Comparison of ENCODE assay signal across 1 worm cellular context in genomic region chrV:11900127-11900526, ce11.
TF ChIP-seq lines count a peak whose summit lies in the region.

No protein-coding gene starts in this region.

TF ChIP-seq in whole organism, L4 larva, 104 proteins besides CTCF, POLR2A, EP300 and RAD21 (continued from another document):
- TF ChIP-seq Y105C5A.15 (GFP tag; IDR thresholded peaks at IDR 0.05; lab: Robert Waterston, UW) (no peak), nhr-41 (GFP tag; IDR thresholded peaks at IDR 0.05; lab: Robert Waterston, UW) (no peak), nhr-102 (tag; optimal IDR thresholded peaks at IDR 0.05; lab: Kevin White, UChicago) (no peak), hlh-11 (tag; optimal IDR thresholded peaks at IDR 0.05; lab: Kevin White, UChicago) (peak; percentile 54), lin-1 (GFP tag; IDR thresholded peaks at IDR 0.05; lab: Robert Waterston, UW) (no peak), F49E8.2 (tag; optimal IDR thresholded peaks at IDR 0.05; lab: Kevin White, UChicago; ENCODE audit: borderline replicate concordance) (no peak), dve-1 (tag; optimal IDR thresholded peaks at IDR 0.05; lab: Kevin White, UChicago; ENCODE audit: insufficient read depth) (peak; percentile 14), ceh-28 (tag; optimal IDR thresholded peaks at IDR 0.05; lab: Kevin White, UChicago) (no peak), ctbp-1 (GFP tag; IDR thresholded peaks at IDR 0.05; lab: Robert Waterston, UW) (no peak), lin-38 (GFP tag; IDR thresholded peaks at IDR 0.05; lab: Robert Waterston, UW) (no peak), nhr-11 (tag; optimal IDR thresholded peaks at IDR 0.05; lab: Kevin White, UChicago) (no peak), fos-1 (tag; optimal IDR thresholded peaks at IDR 0.05; lab: Kevin White, UChicago) (no peak), Y48G9A.11 (GFP tag; IDR thresholded peaks at IDR 0.05; lab: Robert Waterston, UW) (no peak), unc-62 (GFP tag; optimal IDR thresholded peaks at IDR 0.05 in 1 of 2; lab: Kevin White, UChicago) (no peak), unc-62 (tag; optimal IDR thresholded peaks at IDR 0.05; lab: Kevin White, UChicago) (no peak), pqm-1 (tag; optimal IDR thresholded peaks at IDR 0.05; lab: Kevin White, UChicago) (peak; percentile 72), vab-7 (GFP tag; IDR thresholded peaks at IDR 0.05; lab: Robert Waterston, UW) (no peak), F44E2.7 (GFP tag; IDR thresholded peaks at IDR 0.05; lab: Robert Waterston, UW) (no peak), arid-1 (GFP tag; conservative IDR thresholded peaks at IDR 0.05; lab: Robert Waterston, UW) (no peak), lin-29 (GFP tag; IDR thresholded peaks at IDR 0.05; lab: Robert Waterston, UW) (no peak), jun-1 (tag; optimal IDR thresholded peaks at IDR 0.05; lab: Kevin White, UChicago) (no peak), zip-2 (tag; optimal IDR thresholded peaks at IDR 0.05; lab: Kevin White, UChicago) (no peak), nhr-10 (tag; optimal IDR thresholded peaks at IDR 0.05; lab: Kevin White, UChicago) (no peak), aly-2 (tag; optimal IDR thresholded peaks at IDR 0.05; lab: Kevin White, UChicago) (no peak), snpc-1.2 (GFP tag; IDR thresholded peaks at IDR 0.05; lab: Robert Waterston, UW) (no peak), zip-11 (GFP tag; IDR thresholded peaks at IDR 0.05; lab: Robert Waterston, UW) (no peak), lim-7 (GFP tag; IDR thresholded peaks at IDR 0.05; lab: Robert Waterston, UW) (no peak), zfp-3 (GFP tag; conservative IDR thresholded peaks at IDR 0.05; lab: Robert Waterston, UW) (no peak), nhr-42 (GFP tag; IDR thresholded peaks at IDR 0.05; lab: Robert Waterston, UW) (no peak), saeg-2 (GFP tag; IDR thresholded peaks at IDR 0.05; lab: Robert Waterston, UW) (no peak), spr-1 (tag; optimal IDR thresholded peaks at IDR 0.05; lab: Kevin White, UChicago) (no peak), F26F4.8 (GFP tag; conservative IDR thresholded peaks at IDR 0.05; lab: Robert Waterston, UW) (no peak)
